Worm (Caenorhabditis elegans): ENCODE results near the gene kcnl-3.

The kcnl-3 gene

DNA sequence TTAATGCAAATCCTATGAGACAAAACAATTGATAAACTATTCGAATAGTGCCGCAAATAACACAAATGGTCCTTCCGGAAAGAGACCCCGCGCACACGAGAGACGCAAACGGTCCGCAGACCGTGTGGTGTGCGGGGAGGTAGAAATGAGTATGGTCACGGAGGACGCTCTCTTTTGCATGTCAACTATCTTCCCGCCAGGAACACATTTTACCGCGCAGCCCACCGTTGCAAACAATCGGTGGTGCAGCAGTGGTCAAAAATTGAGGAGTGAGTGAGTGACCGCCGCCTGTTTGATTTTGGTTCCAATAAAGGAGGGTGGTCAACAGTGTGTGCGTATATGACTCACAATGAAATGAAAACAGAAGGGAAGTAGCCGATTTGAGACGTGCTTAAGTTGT is 26.0 kb upstream of the kcnl-3 start:
- TF ChIP-seq ham-2 (GFP tag; optimal IDR thresholded peaks at IDR 0.05) (peak; percentile 42), pha-4 (tag; optimal IDR thresholded peaks at IDR 0.05) (peak; percentile 54), lin-13 (tag; optimal IDR thresholded peaks at IDR 0.05) (no peak), ceh-43 (GFP tag; optimal IDR thresholded peaks at IDR 0.05) (no peak), ztf-11 (tag; optimal IDR thresholded peaks at IDR 0.05) (peak; percentile 17), sptf-1 (tag; optimal IDR thresholded peaks at IDR 0.05) (peak; percentile 11), mep-1 (tag; optimal IDR thresholded peaks at IDR 0.05) (no peak), nhr-2 (tag; optimal IDR thresholded peaks at IDR 0.05) (peak; percentile 30), nhr-76 (tag; optimal IDR thresholded peaks at IDR 0.05) (no peak), unc-120 (tag; optimal IDR thresholded peaks at IDR 0.05; ENCODE audit: poor library complexity, severe bottlenecking) (no peak), cnd-1 (tag; optimal IDR thresholded peaks at IDR 0.05) (peak; percentile 38), nhr-12 (tag; optimal IDR thresholded peaks at IDR 0.05) (no peak), flh-1 (GFP tag; optimal IDR thresholded peaks at IDR 0.05) (no peak)

- TF ChIP-seq flh-1 (GFP tag; optimal IDR thresholded peaks at IDR 0.05), result no peak
- TF ChIP-seq ceh-39 (tag; optimal IDR thresholded peaks at IDR 0.05), result no peak
- TF ChIP-seq snpc-4 (tag; optimal IDR thresholded peaks at IDR 0.05), result no peak
- TF ChIP-seq lsy-2 (tag; optimal IDR thresholded peaks at IDR 0.05), result no peak
- no peak for TF ChIP-seq sptf-1 (tag; optimal IDR thresholded peaks at IDR 0.05)
- TF ChIP-seq nhr-76 (tag; optimal IDR thresholded peaks at IDR 0.05), result no peak
- no peak for TF ChIP-seq hlh-1 (tag; optimal IDR thresholded peaks at IDR 0.05)
- TF ChIP-seq unc-39 (tag; optimal IDR thresholded peaks at IDR 0.05), result no peak
- TF ChIP-seq elt-3 (tag; optimal IDR thresholded peaks at IDR 0.05), result no peak
- TF ChIP-seq blmp-1 (tag; optimal IDR thresholded peaks at IDR 0.05), result no peak
- TF ChIP-seq unc-62 (GFP tag; optimal IDR thresholded peaks at IDR 0.05), result no peak
- no peak for TF ChIP-seq cnd-1 (tag; optimal IDR thresholded peaks at IDR 0.05)
- no peak for TF ChIP-seq M03D4.4 (tag; optimal IDR thresholded peaks at IDR 0.05)
Observed at ce11 chrX:5364222-5364621, 22.4 kb upstream of the kcnl-3 start, which contains the start of gene chtl-1. Gene chtl-1 (minus strand): TSS chrX:5364322.

DNA sequence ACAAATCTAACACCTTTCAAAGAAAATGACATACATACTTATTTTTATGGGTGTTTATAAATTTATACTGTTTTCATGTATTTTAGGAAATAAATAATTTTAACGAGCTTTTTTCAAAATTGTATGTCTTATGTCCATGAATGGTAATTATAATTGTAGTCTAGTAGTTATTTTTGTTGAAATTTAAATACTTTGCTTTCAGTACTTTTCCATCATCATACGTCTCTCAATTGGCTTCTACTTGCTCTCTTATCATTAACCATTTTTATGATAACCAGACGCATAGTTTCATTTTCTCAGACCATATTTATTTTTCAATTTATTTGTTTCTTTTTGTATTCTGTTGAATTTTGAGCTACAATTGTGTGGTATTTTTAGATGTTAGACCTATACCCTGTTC is 21.2 kb upstream of the kcnl-3 start, which contains the start of gene F35C8.5:
Gene F35C8.5 (plus strand): TSS at position 377 of the 400 bp plus-strand sequence.
- TF ChIP-seq ztf-11 (tag; optimal IDR thresholded peaks at IDR 0.05) (no peak), sem-2 (GFP tag; optimal IDR thresholded peaks at IDR 0.05) (no peak), mls-2 (tag; optimal IDR thresholded peaks at IDR 0.05) (no peak), snpc-4 (tag; optimal IDR thresholded peaks at IDR 0.05) (no peak), bed-3 (GFP tag; optimal IDR thresholded peaks at IDR 0.05) (no peak)

ce11 chrX:5366613-5367012 is 20.0 kb upstream of the kcnl-3 start:
- peak; percentile 98 for TF ChIP-seq zip-8 (tag; optimal IDR thresholded peaks at IDR 0.05)
- TF ChIP-seq ces-1 (GFP tag; optimal IDR thresholded peaks at IDR 0.05), result no peak
- no peak for TF ChIP-seq flh-1 (GFP tag; optimal IDR thresholded peaks at IDR 0.05)
- no peak for TF ChIP-seq M03D4.4 (tag; optimal IDR thresholded peaks at IDR 0.05)

DNA sequence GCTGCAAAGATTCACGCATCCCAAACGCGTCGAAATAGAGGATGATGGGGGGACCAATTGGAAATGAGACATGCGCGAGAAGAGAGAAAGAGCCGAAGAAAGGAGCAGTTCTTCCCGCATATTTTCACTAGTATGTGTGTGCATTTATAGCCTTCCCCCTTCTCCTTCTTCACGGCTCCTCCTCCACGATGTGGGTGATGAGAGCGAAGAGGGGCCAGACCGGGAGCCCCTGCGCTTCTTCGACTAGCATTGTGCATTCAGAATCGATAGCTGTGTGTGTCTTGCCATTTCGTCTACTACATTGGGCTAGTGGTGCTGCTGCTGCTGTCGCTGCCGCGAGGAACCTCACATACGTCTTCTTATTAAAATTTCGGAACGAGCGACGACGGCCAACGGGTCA is 18.4 kb upstream of the kcnl-3 start, which contains the start of gene jkk-1:
Gene jkk-1 (plus strand): TSS at position 249 of the 400 bp plus-strand sequence.
- peak; percentile 36 for TF ChIP-seq sptf-1 (tag; optimal IDR thresholded peaks at IDR 0.05)
- TF ChIP-seq hlh-1 (tag; optimal IDR thresholded peaks at IDR 0.05), result no peak
- no peak for TF ChIP-seq pha-4 (tag; optimal IDR thresholded peaks at IDR 0.05)
- TF ChIP-seq mls-2 (tag; optimal IDR thresholded peaks at IDR 0.05), result peak; percentile 65
- TF ChIP-seq nhr-237 (tag; optimal IDR thresholded peaks at IDR 0.05), result no peak
- TF ChIP-seq ces-1 (GFP tag; optimal IDR thresholded peaks at IDR 0.05), result peak; percentile 29
- TF ChIP-seq drap-1 (GFP tag; optimal IDR thresholded peaks at IDR 0.05), result peak; percentile 33

- TF ChIP-seq mep-1 (tag; optimal IDR thresholded peaks at IDR 0.05) (no peak), pha-4 (tag; optimal IDR thresholded peaks at IDR 0.05) (no peak), blmp-1 (tag; optimal IDR thresholded peaks at IDR 0.05) (no peak)
Observed at ce11 chrX:5370605-5371004, 16.1 kb upstream of the kcnl-3 start.

DNA sequence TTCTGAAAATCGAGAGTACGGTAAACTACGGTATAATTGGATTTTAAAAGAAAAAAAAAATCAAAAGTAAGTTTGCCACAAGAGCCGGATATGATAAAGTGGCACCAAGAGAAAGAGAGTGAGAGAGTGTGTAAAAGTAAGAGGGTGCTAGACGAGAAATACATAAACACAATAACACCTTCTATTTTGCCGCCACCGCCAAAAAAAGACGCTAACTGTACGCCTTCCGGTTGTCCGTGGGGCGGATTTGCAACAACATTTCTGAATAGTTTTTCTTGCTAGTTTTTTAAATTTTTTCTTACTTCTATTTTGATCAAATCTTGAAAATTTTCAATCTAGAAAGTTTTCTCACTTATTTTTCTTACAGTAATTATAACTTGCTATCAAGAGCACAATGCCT is 14.0 kb upstream of the kcnl-3 start, which contains the start of gene F35C8.8:
Gene F35C8.8 (minus strand): TSS at position 2 of the 400 bp plus-strand sequence.
- TF ChIP-seq ceh-83 (GFP tag; optimal IDR thresholded peaks at IDR 0.05) (no peak), unc-120 (tag; optimal IDR thresholded peaks at IDR 0.05; ENCODE audit: poor library complexity, severe bottlenecking) (no peak)

All from whole organism, mixed stage, embryonic.